Fruit fly (Drosophila melanogaster): ENCODE results near the gene CG17124.

CG17124 gene

DNA sequence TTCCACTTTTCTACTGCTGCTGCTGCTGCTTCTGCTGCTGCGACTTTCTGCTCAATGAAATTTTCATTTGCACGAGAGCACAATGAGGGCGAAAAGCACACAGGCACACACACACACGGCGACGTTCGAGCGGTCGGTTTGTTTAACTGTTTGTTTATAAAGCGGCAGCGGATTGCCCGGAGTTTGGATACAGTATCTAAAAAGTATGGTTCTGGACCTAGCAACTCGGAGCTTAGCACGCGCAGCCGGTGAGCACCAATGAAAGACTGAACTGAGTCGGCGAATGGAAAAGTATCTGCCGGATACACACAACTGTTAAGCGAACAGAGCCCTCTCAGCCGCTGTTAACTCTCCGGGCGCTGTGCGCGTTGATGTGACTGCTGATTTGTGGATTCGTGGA lies at the start of gene CG17124:
Gene CG17124, minus strand, starts transcription at position 277 of the 400 bp plus-strand sequence.
- no peak for TF ChIP-seq topi (GFP tag; optimal IDR thresholded peaks at IDR 0.05)
- no peak for TF ChIP-seq CG32006 (GFP tag; optimal IDR thresholded peaks at IDR 0.05)
- TF ChIP-seq CG6163 (GFP tag; IDR thresholded peaks at IDR 0.05), result peak; percentile 64; the same call in 2 of the 3 replicates
- no peak for TF ChIP-seq fd85E (GFP tag; optimal IDR thresholded peaks at IDR 0.05)
- TF ChIP-seq CG11762 (GFP tag; optimal IDR thresholded peaks at IDR 0.05; ENCODE audit: insufficient read depth), result no peak
- no peak for TF ChIP-seq Eip93F (GFP tag; optimal IDR thresholded peaks at IDR 0.05)
- TF ChIP-seq CG9139 (GFP tag; optimal IDR thresholded peaks at IDR 0.05), result peak; percentile 53
- peak; percentile 48 to 68 for TF ChIP-seq ss (GFP tag; optimal IDR thresholded peaks at IDR 0.05)
- peak; percentile 21 for TF ChIP-seq Eip75B (GFP tag; optimal IDR thresholded peaks at IDR 0.05)
- TF ChIP-seq dac (GFP tag; optimal IDR thresholded peaks at IDR 0.05), result no peak
- no peak for TF ChIP-seq lz (GFP tag; optimal IDR thresholded peaks at IDR 0.05)
- no peak for TF ChIP-seq CG11902 (GFP tag; optimal IDR thresholded peaks at IDR 0.05)
- peak; percentile 27 for TF ChIP-seq achi (GFP tag; optimal IDR thresholded peaks at IDR 0.05)
- TF ChIP-seq Gug (GFP tag; IDR thresholded peaks at IDR 0.05), result 0 out of 2 replicates have a peak, but pooled peaks have one; percentile 11
- TF ChIP-seq CG10669 (GFP tag; optimal IDR thresholded peaks at IDR 0.05), result peak; percentile 1
- no peak for TF ChIP-seq CG34406 (GFP tag; optimal IDR thresholded peaks at IDR 0.05)
- TF ChIP-seq CG4318 (GFP tag; optimal IDR thresholded peaks at IDR 0.05), result no peak
- TF ChIP-seq net (GFP tag; optimal IDR thresholded peaks at IDR 0.05), result peak; percentile 61
- TF ChIP-seq Eip78C (GFP tag), result peak; percentile 77
- TF ChIP-seq Hr4 (GFP tag; optimal IDR thresholded peaks at IDR 0.05), result no peak
- 0 out of 2 replicates have a peak, but pooled peaks have one; percentile 32 for TF ChIP-seq CG15336 (GFP tag; IDR thresholded peaks at IDR 0.05)
- TF ChIP-seq Smox (GFP tag; optimal IDR thresholded peaks at IDR 0.05), result no peak
- TF ChIP-seq cyc (GFP tag; optimal IDR thresholded peaks at IDR 0.05), result no peak
- TF ChIP-seq pdm3 (GFP tag; optimal IDR thresholded peaks at IDR 0.05), result no peak
- peak; percentile 6 for TF ChIP-seq Ets96B (tag; optimal IDR thresholded peaks at IDR 0.05)
- no peak for TF ChIP-seq spab (GFP tag; optimal IDR thresholded peaks at IDR 0.05)
- peak; percentile 17 for TF ChIP-seq Sox14 (GFP tag; optimal IDR thresholded peaks at IDR 0.05)
- TF ChIP-seq Met (GFP tag; optimal IDR thresholded peaks at IDR 0.05), result no peak
- peak; percentile 53; the same call in 2 of the 3 replicates for TF ChIP-seq CG8119 (GFP tag; IDR thresholded peaks at IDR 0.05)
- no peak for TF ChIP-seq Ets21C (GFP tag; optimal IDR thresholded peaks at IDR 0.05)
- TF ChIP-seq vri (GFP tag; optimal IDR thresholded peaks at IDR 0.05), result no peak
- no peak for TF ChIP-seq CG7368 (GFP tag; optimal IDR thresholded peaks at IDR 0.05)
- TF ChIP-seq CG10631 (GFP tag; optimal IDR thresholded peaks at IDR 0.05), result no peak
- peak; percentile 91 for TF ChIP-seq fkh (GFP tag; optimal IDR thresholded peaks at IDR 0.05)
- peak; percentile 48 for TF ChIP-seq CG6854 (GFP tag; optimal IDR thresholded peaks at IDR 0.05)
- peak; percentile 74; the same call in 2 of the 3 replicates for TF ChIP-seq eg (GFP tag; IDR thresholded peaks at IDR 0.05)
- no peak for TF ChIP-seq Hr39 (GFP tag; optimal IDR thresholded peaks at IDR 0.05)
- TF ChIP-seq Sox15 (GFP tag; optimal IDR thresholded peaks at IDR 0.05), result no peak
- no peak for TF ChIP-seq CG31627 (GFP tag; optimal IDR thresholded peaks at IDR 0.05)
- peak; percentile 29 for TF ChIP-seq CG6276 (GFP tag; optimal IDR thresholded peaks at IDR 0.05)
- no peak for TF ChIP-seq CG11294 (GFP tag; IDR thresholded peaks at IDR 0.05)
- no peak for TF ChIP-seq Blimp-1 (GFP tag; optimal IDR thresholded peaks at IDR 0.05)
- no peak for TF ChIP-seq salr (GFP tag; optimal IDR thresholded peaks at IDR 0.05)
- TF ChIP-seq CG3919 (GFP tag; optimal IDR thresholded peaks at IDR 0.05), result peak; percentile 63
- TF ChIP-seq dsx (GFP tag; optimal IDR thresholded peaks at IDR 0.05; ENCODE audit: poor library complexity, severe bottlenecking), result peak; percentile 66
- no peak for TF ChIP-seq fd59A (GFP tag; optimal IDR thresholded peaks at IDR 0.05)
- TF ChIP-seq CG8632 (GFP tag; optimal IDR thresholded peaks at IDR 0.05), result no peak
- TF ChIP-seq svp (GFP tag), result peak; percentile 54
- no peak for TF ChIP-seq acj6 (GFP tag; optimal IDR thresholded peaks at IDR 0.05)
- peak; percentile 87 for TF ChIP-seq CG1621 (tag; optimal IDR thresholded peaks at IDR 0.05)
- TF ChIP-seq CG16779 (tag; optimal IDR thresholded peaks at IDR 0.05), result peak; percentile 57
- TF ChIP-seq CG6808 (GFP tag; optimal IDR thresholded peaks at IDR 0.05), result peak; percentile 20
